Fruit fly (Drosophila melanogaster) whole organism, wandering third instar larva: ENCODE measurements around the gene Nle.

ENCODE experiments used
- Hr83 ChIP-seq: fragments of 200-300 bp; sonication (Bioruptor generic); optimal IDR thresholded peaks from 2 replicates; lab custom pipeline; 2016; ENCODE audit warnings: missing biosample characterization, mild to moderate bottlenecking, missing genetic modification characterization, moderate library complexity; ENCODE audit not compliant: poor library complexity, severe bottlenecking
- br ChIP-seq: fragments of 200-800 bp; sonication (Bioruptor generic); optimal IDR thresholded peaks from 2 replicates; lab custom pipeline; 2016; ENCODE audit warnings: missing biosample characterization, missing genetic modification characterization
- ey ChIP-seq: fragments of 200-800 bp; sonication (Bioruptor generic); optimal IDR thresholded peaks from 2 replicates; lab custom pipeline; 2016; ENCODE audit warnings: missing biosample characterization, missing genetic modification characterization
- foxo ChIP-seq, 2 experiments: fragments of 200-800 bp; sonication (Bioruptor generic); optimal IDR thresholded peaks; 2 replicates in 1 of 2; 3 replicates in 1 of 2; lab custom pipeline; 2016 to 2017; ENCODE audit warnings: missing biosample characterization in 2 of 2, missing genetic modification characterization in 2 of 2

DNA sequence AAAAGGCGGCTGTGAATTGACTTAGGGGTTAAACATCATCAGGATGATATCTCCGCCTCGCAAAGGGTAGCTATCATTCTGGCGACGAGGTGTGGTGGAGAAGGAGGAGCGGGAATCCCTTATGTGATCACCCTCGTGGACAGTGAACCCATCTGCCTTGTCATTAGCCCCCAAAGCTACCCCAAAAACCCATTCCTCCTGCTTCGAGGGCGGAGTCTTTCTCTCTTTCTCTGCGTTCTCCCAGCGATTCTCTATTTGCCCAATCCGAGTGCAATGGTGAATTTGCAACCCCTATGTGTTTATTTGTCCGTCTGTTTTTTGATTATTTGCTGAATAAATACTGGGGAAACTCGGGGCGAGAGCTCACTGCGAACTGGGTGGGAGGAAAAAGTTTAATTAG lies 17.3 kb upstream of the Nle start:
- TF ChIP-seq br (no peak), foxo (GFP tag; optimal IDR thresholded peaks at IDR 0.05; lab: Kevin White, UChicago) (no peak), Hr83 (GFP tag; lab: Kevin White, UChicago) (no peak), ey (no peak)
